Worm (Caenorhabditis elegans) whole organism, L2 larva: ENCODE measurements around the gene hpr-9.

ENCODE experiments used
- F13H6.1 ChIP-seq: sonication (generic microtip); optimal IDR thresholded peaks from 2 replicates; lab custom pipeline; 2016; ENCODE audit warnings: missing genetic modification characterization, missing compliant biosample characterization
- alr-1 ChIP-seq: fragments of 150-350 bp; optimal IDR thresholded peaks from 2 replicates; lab custom pipeline; 2014; ENCODE audit warnings: missing biosample characterization, missing genetic modification characterization
- ama-1 ChIP-seq: fragments of 150-350 bp; optimal IDR thresholded peaks from 2 replicates; lab custom pipeline; 2018; ENCODE audit warnings: inconsistent platforms
- ceh-82 ChIP-seq: fragments of 150-350 bp; optimal IDR thresholded peaks from 2 replicates; lab custom pipeline; 2014; ENCODE audit warnings: missing biosample characterization, missing genetic modification characterization
- egl-27 ChIP-seq: sonication (generic microtip); optimal IDR thresholded peaks from 3 replicates; lab custom pipeline; 2017; ENCODE audit warnings: missing biosample characterization, missing genetic modification reagents, missing genetic modification characterization
- lin-13 ChIP-seq: fragments of 150-350 bp; optimal IDR thresholded peaks from 2 replicates; lab custom pipeline; 2014; ENCODE audit warnings: missing biosample characterization, missing genetic modification reagents, missing genetic modification characterization
- lin-39 ChIP-seq: fragments of 150-350 bp; optimal IDR thresholded peaks from 2 replicates; lab custom pipeline; 2014; ENCODE audit warnings: missing biosample characterization, missing genetic modification reagents, missing genetic modification characterization
- mbf-1 ChIP-seq: sonication (generic microtip); optimal IDR thresholded peaks from 2 replicates; lab custom pipeline; 2017; ENCODE audit warnings: missing biosample characterization, missing genetic modification characterization
- nhr-10 ChIP-seq: sonication (generic microtip); optimal IDR thresholded peaks from 2 replicates; lab custom pipeline; 2017; ENCODE audit warnings: missing biosample characterization, missing genetic modification characterization
- nhr-6 ChIP-seq: fragments of 150-350 bp; optimal IDR thresholded peaks from 2 replicates; lab custom pipeline; 2014; ENCODE audit warnings: missing biosample characterization, missing genetic modification characterization
- skn-1 ChIP-seq: sonication (generic microtip); optimal IDR thresholded peaks from 2 replicates; lab custom pipeline; 2017; ENCODE audit warnings: missing biosample characterization, missing genetic modification characterization
- sma-9 ChIP-seq, 2 experiments: fragments of 150-350 bp in 1 of 2; sonication (generic microtip) in 1 of 2; optimal IDR thresholded peaks; 2 replicates each; lab custom pipeline; 2014 to 2016; ENCODE audit warnings: missing genetic modification characterization in 2 of 2, mild to moderate bottlenecking in 1 of 2, missing biosample characterization in 1 of 2, missing compliant biosample characterization in 1 of 2, missing genetic modification reagents in 1 of 2, moderate library complexity in 1 of 2
- snpc-4 ChIP-seq: fragments of 150-350 bp; optimal IDR thresholded peaks from 2 replicates; lab custom pipeline; 2014; ENCODE audit warnings: missing biosample characterization, missing genetic modification characterization
- ztf-11 ChIP-seq: sonication (generic microtip); optimal IDR thresholded peaks from 2 replicates; lab custom pipeline; 2017; ENCODE audit warnings: missing biosample characterization, missing genetic modification characterization

DNA sequence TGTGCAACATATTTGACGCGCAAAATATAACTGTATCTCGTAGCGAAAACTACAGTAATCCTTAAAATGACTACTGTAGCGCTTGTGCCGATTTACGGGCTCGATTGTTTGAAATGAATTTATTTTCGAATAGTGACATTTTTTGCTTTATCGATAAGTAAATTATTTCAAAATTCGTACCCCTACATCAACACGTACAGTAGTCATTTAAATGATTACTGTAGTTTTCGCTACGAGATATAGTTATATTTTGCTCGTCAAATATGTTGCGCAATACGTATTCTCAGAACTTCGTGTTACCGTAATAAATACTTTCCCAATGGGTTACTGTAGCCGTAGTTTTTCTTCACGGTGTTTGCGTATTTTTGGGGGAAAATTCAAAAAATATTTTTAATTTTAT lies 31.5 kb downstream of the hpr-9 start:
- TF ChIP-seq lin-39 (tag; lab: Kevin White, UChicago) (no peak), ceh-82 (tag; lab: Kevin White, UChicago) (no peak), alr-1 (tag; lab: Kevin White, UChicago) (no peak), skn-1 (tag; lab: Kevin White, UChicago) (no peak), mbf-1 (no peak), snpc-4 (no peak), egl-27 (tag; lab: Kevin White, UChicago) (no peak), nhr-6 (tag; lab: Kevin White, UChicago) (no peak), sma-9 (GFP tag; optimal IDR thresholded peaks at IDR 0.05; lab: Kevin White, UChicago) (no peak), sma-9 (tag; optimal IDR thresholded peaks at IDR 0.05; lab: Kevin White, UChicago) (no peak), ztf-11 (tag; lab: Kevin White, UChicago) (no peak), F13H6.1 (tag; lab: Kevin White, UChicago) (no peak), ama-1 (no peak), nhr-10 (tag; lab: Kevin White, UChicago) (no peak), lin-13 (GFP tag; lab: Kevin White, UChicago) (no peak)
